Worm (Caenorhabditis elegans) whole organism, young adult: ENCODE measurements around the gene Y116A8B.1.

Experiments
- T26A5.8 ChIP-seq: sonication (generic microtip); optimal IDR thresholded peaks from 2 replicates; lab custom pipeline; 2016; ENCODE audit warnings: missing genetic modification characterization, missing compliant biosample characterization
- ZK185.1 ChIP-seq: sonication (generic microtip); optimal IDR thresholded peaks from 2 replicates; lab custom pipeline; 2016; ENCODE audit warnings: mild to moderate bottlenecking, missing genetic modification characterization, missing compliant biosample characterization; ENCODE audit not compliant: poor library complexity, severe bottlenecking
- ama-1 ChIP-seq, 3 experiments: fragments of 150-350 bp in 1 of 3; sonication (generic microtip) in 2 of 3; optimal IDR thresholded peaks; 2 replicates each; lab custom pipeline; 2014 to 2018; ENCODE audit warnings: missing biosample characterization in 2 of 3, missing genetic modification characterization in 2 of 3, missing genetic modification reagents in 2 of 3
- bed-1 ChIP-seq: fragments of 200-800 bp; sonication (Bioruptor generic); IDR thresholded peaks from 2 replicates; pipeline ENCODE4 v1.3.6; 2022; ENCODE audit warnings: missing genetic modification reagents, missing genetic modification characterization, missing compliant biosample characterization
- him-1 ChIP-seq: sonication (generic microtip); optimal IDR thresholded peaks from 2 replicates; lab custom pipeline; 2016; ENCODE audit warnings: missing genotype, missing genetic modification reagents, missing genetic modification characterization, missing compliant biosample characterization
- mcd-1 ChIP-seq: fragments of 200-800 bp; sonication (Bioruptor generic); IDR thresholded peaks from 2 replicates; pipeline ENCODE4 v1.3.6; 2022; ENCODE audit warnings: missing genetic modification reagents, missing genetic modification characterization, missing compliant biosample characterization
- nfyb-1 ChIP-seq: fragments of 200-800 bp; sonication (Bioruptor generic); IDR thresholded peaks from 2 replicates; pipeline ENCODE4 v1.3.6; 2022; ENCODE audit warnings: missing genetic modification reagents, missing genetic modification characterization, missing compliant biosample characterization
- snpc-4 ChIP-seq, 5 experiments: fragments of 150-350 bp in 1 of 5; sonication (generic microtip) in 4 of 5; optimal IDR thresholded peaks; 2 replicates each; lab custom pipeline; 2014 to 2018; ENCODE audit warnings: missing genetic modification characterization in 5 of 5, missing biosample characterization in 3 of 5, antibody characterized with exemption in 2 of 5, mild to moderate bottlenecking in 2 of 5, missing compliant biosample characterization in 2 of 5, missing genotype in 2 of 5, moderate library complexity in 2 of 5, missing genetic modification reagents in 1 of 5
- sptf-2 ChIP-seq: fragments of 200-800 bp; sonication (Bioruptor generic); optimal IDR thresholded peaks from 2 replicates; lab custom pipeline; 2018; ENCODE audit warnings: mild to moderate bottlenecking, missing genetic modification characterization, missing compliant biosample characterization

ce11 chrIV:17166974-17167373 is 49.2 kb upstream of the Y116A8B.1 start, which contains the start of gene skr-12:
- TF ChIP-seq T26A5.8 (tag; lab: Kevin White, UChicago) (no peak), nfyb-1 (GFP tag; lab: Robert Waterston, UW) (no peak), ama-1 (optimal IDR thresholded peaks at IDR 0.05; lab: Kevin White, UChicago) (no peak), ama-1 (GFP tag; optimal IDR thresholded peaks at IDR 0.05; lab: Kevin White, UChicago) (no peak), snpc-4 (GFP tag; optimal IDR thresholded peaks at IDR 0.05; lab: Kevin White, UChicago) (no peak), snpc-4 (tag; optimal IDR thresholded peaks at IDR 0.05; lab: Kevin White, UChicago) (no peak), ZK185.1 (tag; lab: Kevin White, UChicago) (no peak), bed-1 (GFP tag; lab: Robert Waterston, UW) (no peak), sptf-2 (GFP tag; lab: Kevin White, UChicago) (no peak), mcd-1 (GFP tag; lab: Robert Waterston, UW) (no peak), him-1 (tag; lab: Kevin White, UChicago) (no peak)
